Fruit fly (Drosophila melanogaster): ENCODE results near the gene jp.

jp gene

dm6 chr2L:9576269-9576933 is 9.9 kb upstream of the jp start, which contains the start of gene Mtpalpha (continued):
- peak; percentile 82 for TF ChIP-seq CG13894 (tag; optimal IDR thresholded peaks at IDR 0.05)
- no peak for TF ChIP-seq trh (GFP tag; optimal IDR thresholded peaks at IDR 0.05)
- no peak for TF ChIP-seq CG16815 (GFP tag; optimal IDR thresholded peaks at IDR 0.05)
- TF ChIP-seq NFAT (GFP tag; IDR thresholded peaks at IDR 0.05), result peak; percentile 62; the same call in 1 of the 2 replicates
- TF ChIP-seq dysf (GFP tag; IDR thresholded peaks at IDR 0.05), result peak; percentile 53; the same call in 2 of the 3 replicates
- TF ChIP-seq CG17612 (GFP tag; IDR thresholded peaks at IDR 0.05), result no peak
- TF ChIP-seq C15 (GFP tag; IDR thresholded peaks at IDR 0.05), result no peak; the same call in 2 of the 3 replicates
- TF ChIP-seq CG18764 (GFP tag; optimal IDR thresholded peaks at IDR 0.05), result no peak
- no peak for TF ChIP-seq CG4360 (GFP tag; IDR thresholded peaks at IDR 0.05)
- TF ChIP-seq Atf3 (GFP tag; optimal IDR thresholded peaks at IDR 0.05), result no peak
- TF ChIP-seq onecut (GFP tag; IDR thresholded peaks at IDR 0.05), result peak; percentile 33; the same call in 1 of the 2 replicates
- TF ChIP-seq peb (GFP tag; IDR thresholded peaks at IDR 0.05), result no peak
- TF ChIP-seq CG2129 (GFP tag; IDR thresholded peaks at IDR 0.05; ENCODE audit: partially characterized antibody), result no peak
- no peak for TF ChIP-seq CG11398 (GFP tag; optimal IDR thresholded peaks at IDR 0.05)
- TF ChIP-seq Meics (GFP tag; optimal IDR thresholded peaks at IDR 0.05), result peak; percentile 49
- no peak for TF ChIP-seq org-1 (GFP tag; optimal IDR thresholded peaks at IDR 0.05)
- no peak for TF ChIP-seq CG8359 (GFP tag; optimal IDR thresholded peaks at IDR 0.05; ENCODE audit: borderline replicate concordance)
- TF ChIP-seq Xrp1 (GFP tag; IDR thresholded peaks at IDR 0.05), result no peak
- TF ChIP-seq Fer2 (tag; optimal IDR thresholded peaks at IDR 0.05), result no peak
- peak; percentile 1 for TF ChIP-seq dmrt99B (tag; optimal IDR thresholded peaks at IDR 0.05)
- TF ChIP-seq bcd (GFP tag; optimal IDR thresholded peaks at IDR 0.05), result no peak
- no peak for TF ChIP-seq CG9215 (GFP tag; IDR thresholded peaks at IDR 0.05)
- no peak for TF ChIP-seq NC2α (GFP tag; optimal IDR thresholded peaks at IDR 0.05)
- peak; percentile 39 for TF ChIP-seq CG15601 (tag; optimal IDR thresholded peaks at IDR 0.05)
- TF ChIP-seq CG17912 (GFP tag; optimal IDR thresholded peaks at IDR 0.05), result peak; percentile 37
- no peak for TF ChIP-seq CG10321 (GFP tag; IDR thresholded peaks at IDR 0.05)
- TF ChIP-seq sima (GFP tag; optimal IDR thresholded peaks at IDR 0.05), result no peak
- TF ChIP-seq Dip3 (GFP tag; optimal IDR thresholded peaks at IDR 0.05), result no peak
- TF ChIP-seq fd64A (GFP tag; optimal IDR thresholded peaks at IDR 0.05), result no peak
- 0 out of 2 replicates have a peak, but pooled peaks have one; percentile 20 for TF ChIP-seq unc-4 (GFP tag; IDR thresholded peaks at IDR 0.05; ENCODE audit: partially characterized antibody)
- peak; percentile 35 for TF ChIP-seq CG6854 (GFP tag; optimal IDR thresholded peaks at IDR 0.05)
- peak; percentile 100 for TF ChIP-seq CG10979 (tag; optimal IDR thresholded peaks at IDR 0.05)
- TF ChIP-seq CG31224 (GFP tag; IDR thresholded peaks at IDR 0.05), result no peak
- TF ChIP-seq pan (optimal IDR thresholded peaks at IDR 0.05), result no peak
- TF ChIP-seq pan (GFP tag; optimal IDR thresholded peaks at IDR 0.05 in 1 of 2, IDR thresholded peaks at IDR 0.05 in 1 of 2), result peak in 1 of 2 experiments; percentile 18
- TF ChIP-seq lov (optimal IDR thresholded peaks at IDR 0.05), result no peak
- no peak for TF ChIP-seq lov (GFP tag; IDR thresholded peaks at IDR 0.05)
- peak; percentile 75 for TF ChIP-seq Xbp1 (GFP tag; optimal IDR thresholded peaks at IDR 0.05)
- TF ChIP-seq crc (GFP tag; optimal IDR thresholded peaks at IDR 0.05), result no peak
- peak; percentile 4 for TF ChIP-seq Fer3 (tag; optimal IDR thresholded peaks at IDR 0.05)
- TF ChIP-seq CG17186 (GFP tag; optimal IDR thresholded peaks at IDR 0.05), result no peak
- no peak for TF ChIP-seq ttk (GFP tag; IDR thresholded peaks at IDR 0.05)
- no peak for TF ChIP-seq CG10147 (GFP tag; optimal IDR thresholded peaks at IDR 0.05)
- 0 out of 2 replicates have a peak, but pooled peaks have one; percentile 31 for TF ChIP-seq CG32772 (GFP tag; IDR thresholded peaks at IDR 0.05)
- TF ChIP-seq CG7372 (GFP tag; IDR thresholded peaks at IDR 0.05), result no peak
- no peak for TF ChIP-seq Sin3A (optimal IDR thresholded peaks at IDR 0.05)
- no peak for TF ChIP-seq Hand (GFP tag; optimal IDR thresholded peaks at IDR 0.05)
- no peak for TF ChIP-seq Bdp1 (GFP tag; optimal IDR thresholded peaks at IDR 0.05)
- no peak for TF ChIP-seq CG12104 (GFP tag; optimal IDR thresholded peaks at IDR 0.05)
- TF ChIP-seq Dad (GFP tag; optimal IDR thresholded peaks at IDR 0.05), result no peak
- no peak for TF ChIP-seq CG15479 (GFP tag; optimal IDR thresholded peaks at IDR 0.05)

Data from whole organism, embryonic.